Worm (Caenorhabditis elegans) whole organism, L4 larva: ENCODE data around the gene ppk-3.
A peak's percentile ranks its signal among the peaks of the same experiment; 100 is the strongest.

Source experiments
- D1046.2 ChIP-seq: fragments of 200-800 bp; sonication (Bioruptor generic); IDR thresholded peaks from 2 replicates; pipeline ENCODE4 v1.3.6; 2022; ENCODE audit warnings: missing genetic modification characterization, missing compliant biosample characterization
- F10B5.3 ChIP-seq: sonication (generic microtip); optimal IDR thresholded peaks from 2 replicates; lab custom pipeline; 2016; ENCODE audit warnings: mild to moderate bottlenecking, missing genetic modification characterization, missing compliant biosample characterization
- F44E2.7 ChIP-seq: fragments of 200-800 bp; sonication (Bioruptor generic); IDR thresholded peaks from 2 replicates; pipeline ENCODE4 v2.1.2; 2022; ENCODE audit warnings: missing genetic modification characterization, missing compliant biosample characterization
- T20F7.1 ChIP-seq: fragments of 200-800 bp; sonication (Bioruptor generic); optimal IDR thresholded peaks from 2 replicates; lab custom pipeline; 2018; ENCODE audit warnings: mild to moderate bottlenecking, missing genetic modification characterization, missing compliant biosample characterization
- Y105C5A.15 ChIP-seq: fragments of 200-800 bp; sonication (Bioruptor generic); IDR thresholded peaks from 2 replicates; pipeline ENCODE4 v1.3.6; 2022; ENCODE audit warnings: missing genetic modification characterization, missing compliant biosample characterization
- Y75B8A.6 ChIP-seq: fragments of 200-800 bp; sonication (Bioruptor generic); IDR thresholded peaks from 2 replicates; pipeline ENCODE4 v1.3.6; 2022; ENCODE audit warnings: missing genetic modification reagents, missing genetic modification characterization, missing compliant biosample characterization
- aha-1 ChIP-seq: fragments of 150-350 bp; peaks from one replicate; lab custom pipeline; 2014; ENCODE audit warnings: missing biosample characterization, missing genetic modification characterization
- arid-1 ChIP-seq: fragments of 200-800 bp; sonication (Bioruptor generic); conservative IDR thresholded peaks from 2 replicates; pipeline ENCODE4 v1.3.6; 2022; ENCODE audit warnings: missing genetic modification reagents, missing genetic modification characterization, missing compliant biosample characterization
- attf-4 ChIP-seq: sonication (generic microtip); optimal IDR thresholded peaks from 3 replicates; lab custom pipeline; 2017; ENCODE audit warnings: missing biosample characterization, missing genetic modification characterization
- ceh-20 ChIP-seq: fragments of 200-800 bp; sonication (Bioruptor generic); IDR thresholded peaks from 2 replicates; pipeline ENCODE4 v1.3.6; 2022; ENCODE audit warnings: missing genetic modification reagents, missing genetic modification characterization, missing compliant biosample characterization
- ceh-28 ChIP-seq: fragments of 150-350 bp; optimal IDR thresholded peaks from 2 replicates; lab custom pipeline; 2014; ENCODE audit warnings: missing biosample characterization, missing genetic modification reagents, missing genetic modification characterization
- ctbp-1 ChIP-seq: fragments of 200-800 bp; sonication (Bioruptor generic); IDR thresholded peaks from 2 replicates; pipeline ENCODE4 v1.3.6; 2022; ENCODE audit warnings: missing genetic modification reagents, missing genetic modification characterization, missing compliant biosample characterization
- daf-16 ChIP-seq, 3 experiments: sonication (generic microtip); optimal IDR thresholded peaks; 2 replicates each; lab custom pipeline; 2016 to 2017; ENCODE audit warnings: missing genetic modification characterization in 3 of 3, missing genetic modification reagents in 3 of 3, mild to moderate bottlenecking in 2 of 3, missing compliant biosample characterization in 2 of 3, missing biosample characterization in 1 of 3, moderate library complexity in 1 of 3
- dmd-6 ChIP-seq: fragments of 200-800 bp; sonication (Bioruptor generic); IDR thresholded peaks from 2 replicates; pipeline ENCODE4 v1.3.6; 2022; ENCODE audit warnings: missing genetic modification reagents, missing genetic modification characterization, missing compliant biosample characterization
- dmd-8 ChIP-seq: fragments of 200-800 bp; sonication (Bioruptor generic); IDR thresholded peaks from 2 replicates; pipeline ENCODE4 v1.3.6; 2022; ENCODE audit warnings: missing genetic modification characterization, missing compliant biosample characterization
- dpl-1 ChIP-seq: fragments of 150-350 bp; optimal IDR thresholded peaks from 2 replicates; lab custom pipeline; 2014; ENCODE audit warnings: missing biosample characterization, missing genetic modification reagents, missing genetic modification characterization
- duxl-1 ChIP-seq: sonication (generic microtip); optimal IDR thresholded peaks from 2 replicates; lab custom pipeline; 2016; ENCODE audit warnings: mild to moderate bottlenecking, missing genetic modification characterization, moderate library complexity, missing compliant biosample characterization; ENCODE audit not compliant: poor library complexity
- egl-43 ChIP-seq: fragments of 200-800 bp; sonication (Bioruptor generic); IDR thresholded peaks from 2 replicates; pipeline ENCODE4 v1.3.6; 2022; ENCODE audit warnings: missing genetic modification reagents, missing genetic modification characterization, missing compliant biosample characterization
- hlh-11 ChIP-seq: fragments of 200-800 bp; sonication (Bioruptor generic); optimal IDR thresholded peaks from 2 replicates; lab custom pipeline; 2018; ENCODE audit warnings: mild to moderate bottlenecking, missing genetic modification characterization, missing compliant biosample characterization
- hmg-1.1 ChIP-seq: fragments of 200-800 bp; sonication (Bioruptor generic); IDR thresholded peaks from 2 replicates; pipeline ENCODE4 v1.3.6; 2022; ENCODE audit warnings: missing genetic modification reagents, missing genetic modification characterization, missing compliant biosample characterization
- lim-7 ChIP-seq: fragments of 200-800 bp; sonication (Bioruptor generic); IDR thresholded peaks from 2 replicates; pipeline ENCODE4 v1.3.6; 2022; ENCODE audit warnings: missing genetic modification characterization, missing compliant biosample characterization
- lin-1 ChIP-seq: fragments of 200-800 bp; sonication (Bioruptor generic); IDR thresholded peaks from 2 replicates; pipeline ENCODE4 v1.3.6; 2022; ENCODE audit warnings: missing genetic modification reagents, missing genetic modification characterization, missing compliant biosample characterization
- lin-13 ChIP-seq: fragments of 150-350 bp; optimal IDR thresholded peaks from 2 replicates; lab custom pipeline; 2014; ENCODE audit warnings: missing biosample characterization, missing genetic modification reagents, missing genetic modification characterization
- lin-38 ChIP-seq: fragments of 200-800 bp; sonication (Bioruptor generic); IDR thresholded peaks from 2 replicates; pipeline ENCODE4 v1.3.6; 2022; ENCODE audit warnings: missing genetic modification reagents, missing genetic modification characterization, missing compliant biosample characterization
- lsy-2 ChIP-seq, 2 experiments: fragments of 150-350 bp in 1 of 2; sonication (generic microtip) in 1 of 2; optimal IDR thresholded peaks; 2 replicates each; lab custom pipeline; 2014 to 2017; ENCODE audit warnings: missing biosample characterization in 2 of 2, missing genetic modification characterization in 2 of 2
- madf-5 ChIP-seq, 2 experiments: fragments of 200-800 bp; sonication (Bioruptor generic); IDR thresholded peaks; 2 replicates each; pipeline ENCODE4 v1.3.6; 2022; ENCODE audit warnings: missing compliant biosample characterization in 2 of 2, missing genetic modification characterization in 2 of 2
- mdl-1 ChIP-seq, 2 experiments: fragments of 150-350 bp in 1 of 2; sonication (generic microtip) in 1 of 2; optimal IDR thresholded peaks; 2 replicates each; lab custom pipeline; 2014 to 2017; ENCODE audit warnings: missing biosample characterization in 2 of 2, missing genetic modification characterization in 2 of 2
- mep-1 ChIP-seq: fragments of 150-350 bp; sonication (generic microtip); optimal IDR thresholded peaks from 3 replicates; lab custom pipeline; 2014; ENCODE audit warnings: missing biosample characterization, missing genetic modification characterization
- mes-2 ChIP-seq: sonication (generic microtip); optimal IDR thresholded peaks from 2 replicates; lab custom pipeline; 2016; ENCODE audit warnings: missing genotype, mild to moderate bottlenecking, missing genetic modification characterization, missing compliant biosample characterization; ENCODE audit not compliant: poor library complexity, severe bottlenecking
- nhr-11 ChIP-seq: fragments of 150-350 bp; optimal IDR thresholded peaks from 2 replicates; lab custom pipeline; 2014; ENCODE audit warnings: missing biosample characterization, missing genetic modification characterization
- nhr-25 ChIP-seq: sonication (generic microtip); optimal IDR thresholded peaks from 2 replicates; lab custom pipeline; 2017; ENCODE audit warnings: missing genetic modification characterization, mild to moderate bottlenecking, missing compliant biosample characterization, antibody characterized with exemption, moderate library complexity, borderline replicate concordance; ENCODE audit not compliant: insufficient read depth
- nhr-28 ChIP-seq: fragments of 150-350 bp; optimal IDR thresholded peaks from 2 replicates; lab custom pipeline; 2014; ENCODE audit warnings: missing biosample characterization, missing genetic modification characterization
- nhr-42 ChIP-seq: fragments of 200-800 bp; sonication (Bioruptor generic); IDR thresholded peaks from 2 replicates; pipeline ENCODE4 v1.3.6; 2022; ENCODE audit warnings: missing genetic modification characterization, missing compliant biosample characterization
- nhr-48 ChIP-seq: sonication (generic microtip); optimal IDR thresholded peaks from 2 replicates; lab custom pipeline; 2016; ENCODE audit warnings: mild to moderate bottlenecking, missing genetic modification characterization, missing compliant biosample characterization
- saeg-2 ChIP-seq: fragments of 200-800 bp; sonication (Bioruptor generic); IDR thresholded peaks from 2 replicates; pipeline ENCODE4 v1.3.6; 2022; ENCODE audit warnings: missing genetic modification reagents, missing genetic modification characterization, missing compliant biosample characterization
- snpc-1.2 ChIP-seq: fragments of 200-800 bp; sonication (Bioruptor generic); IDR thresholded peaks from 2 replicates; pipeline ENCODE4 v1.3.6; 2022; ENCODE audit warnings: missing genetic modification reagents, missing genetic modification characterization, missing compliant biosample characterization
- spr-1 ChIP-seq: sonication (generic microtip); optimal IDR thresholded peaks from 2 replicates; lab custom pipeline; 2016; ENCODE audit warnings: mild to moderate bottlenecking, missing genetic modification characterization, missing compliant biosample characterization
- tag-97 ChIP-seq: fragments of 200-800 bp; sonication (Bioruptor generic); IDR thresholded peaks from 2 replicates; pipeline ENCODE4 v1.3.6; 2022; ENCODE audit warnings: missing genetic modification characterization, missing compliant biosample characterization
- unc-39 ChIP-seq: sonication (generic microtip); optimal IDR thresholded peaks from 2 replicates; lab custom pipeline; 2017; ENCODE audit warnings: missing biosample characterization, missing genetic modification characterization
- unc-62 ChIP-seq, 3 experiments: fragments of 150-350 bp in 1 of 3; sonication (generic microtip); optimal IDR thresholded peaks in 2 of 3; peaks in 1 of 3; 1 replicate in 1 of 3; 2 replicates in 2 of 3; lab custom pipeline; 2014 to 2017; ENCODE audit warnings: missing biosample characterization in 3 of 3, missing genetic modification characterization in 3 of 3, missing genetic modification reagents in 3 of 3, missing genotype in 1 of 3
- vab-7 ChIP-seq: fragments of 200-800 bp; sonication (Bioruptor generic); IDR thresholded peaks from 2 replicates; pipeline ENCODE4 v1.3.6; 2022; ENCODE audit warnings: missing genetic modification reagents, missing genetic modification characterization, missing compliant biosample characterization
- zag-1 ChIP-seq: fragments of 150-350 bp; optimal IDR thresholded peaks from 2 replicates; lab custom pipeline; 2014; ENCODE audit warnings: missing biosample characterization, missing genetic modification characterization
- zfp-2 ChIP-seq: sonication (generic microtip); optimal IDR thresholded peaks from 2 replicates; lab custom pipeline; 2016; ENCODE audit warnings: mild to moderate bottlenecking, missing genetic modification characterization, missing compliant biosample characterization
- zip-11 ChIP-seq: fragments of 200-800 bp; sonication (Bioruptor generic); IDR thresholded peaks from 2 replicates; pipeline ENCODE4 v1.3.6; 2022; ENCODE audit warnings: missing genetic modification characterization, missing compliant biosample characterization
- zip-2 ChIP-seq: fragments of 150-350 bp; optimal IDR thresholded peaks from 2 replicates; lab custom pipeline; 2014; ENCODE audit warnings: missing biosample characterization, missing genetic modification characterization

Gene ppk-3

DNA sequence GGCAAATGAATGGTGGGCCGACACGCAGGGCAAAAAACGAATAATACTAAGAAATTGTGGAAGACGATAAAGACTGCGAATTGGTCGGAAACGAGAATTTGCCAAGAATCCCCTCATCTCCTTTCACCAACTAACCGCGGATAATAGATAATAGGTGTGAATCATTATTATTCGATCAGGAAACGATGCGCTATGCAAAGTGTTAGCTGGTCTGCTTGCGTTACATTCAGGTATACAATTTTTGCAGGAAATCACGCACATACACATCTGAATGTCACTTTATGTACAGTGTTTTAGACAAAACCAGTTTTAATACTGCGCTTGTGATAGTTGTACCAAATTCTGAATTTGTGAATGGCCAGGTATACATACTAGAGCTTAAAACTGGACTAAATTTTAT is 30.8 kb downstream of the ppk-3 start:
- TF ChIP-seq tag-97 (GFP tag; lab: Robert Waterston, UW), result no peak
- TF ChIP-seq lsy-2 (tag; optimal IDR thresholded peaks at IDR 0.05; lab: Kevin White, UChicago), result no peak
- no peak for TF ChIP-seq lin-13 (GFP tag; lab: Kevin White, UChicago)
- TF ChIP-seq F10B5.3 (tag; lab: Kevin White, UChicago), result no peak
- TF ChIP-seq unc-39 (tag; lab: Kevin White, UChicago), result no peak
- TF ChIP-seq Y105C5A.15 (GFP tag; lab: Robert Waterston, UW), result no peak
- TF ChIP-seq mes-2, result no peak
- TF ChIP-seq egl-43 (GFP tag; lab: Robert Waterston, UW), result no peak
- TF ChIP-seq lin-1 (GFP tag; lab: Robert Waterston, UW), result no peak
- peak in 1 of 2 experiments; percentile 54 for TF ChIP-seq unc-62 (GFP tag; optimal IDR thresholded peaks at IDR 0.05 in 1 of 2; lab: Kevin White, UChicago)
- TF ChIP-seq unc-62 (tag; optimal IDR thresholded peaks at IDR 0.05; lab: Kevin White, UChicago), result no peak
- TF ChIP-seq mdl-1 (tag; optimal IDR thresholded peaks at IDR 0.05; lab: Kevin White, UChicago), result no peak
- TF ChIP-seq snpc-1.2 (GFP tag; lab: Robert Waterston, UW), result no peak
- no peak for TF ChIP-seq duxl-1 (tag; lab: Kevin White, UChicago)
- TF ChIP-seq nhr-11 (tag; lab: Kevin White, UChicago), result no peak
- TF ChIP-seq aha-1 (tag; lab: Kevin White, UChicago), result peak; percentile 97
- no peak for TF ChIP-seq F44E2.7 (GFP tag; lab: Robert Waterston, UW)
- TF ChIP-seq, all 104 proteins: peak for 2

DNA sequence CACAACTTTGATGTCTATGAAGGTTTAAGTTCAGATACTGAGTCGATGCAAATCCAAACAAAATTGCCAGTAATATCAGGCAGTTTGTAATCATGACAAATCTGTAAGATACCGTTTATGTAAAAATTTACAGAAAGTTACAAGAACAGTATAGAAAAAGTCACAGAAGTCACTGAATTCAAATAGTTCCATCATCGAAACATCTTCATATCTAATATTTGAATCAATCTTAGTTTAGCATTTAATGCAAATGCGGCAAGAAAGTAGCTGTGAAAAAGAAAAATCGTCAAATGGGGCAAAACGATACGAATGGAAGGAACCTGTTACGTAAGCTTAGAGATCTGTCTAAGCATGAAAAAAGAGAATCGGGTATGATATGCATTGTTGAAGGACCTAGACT is 32.3 kb downstream of the ppk-3 start, which contains the start of gene gmap-2:
Gene gmap-2, minus strand, starts transcription at position 101 of the 400 bp plus-strand sequence.
- TF ChIP-seq mep-1 (tag; lab: Kevin White, UChicago) (no peak), arid-1 (GFP tag; lab: Robert Waterston, UW) (no peak), ceh-20 (GFP tag; lab: Robert Waterston, UW) (no peak), spr-1 (no peak), nhr-25 (tag; lab: Kevin White, UChicago) (no peak), ceh-28 (no peak), ctbp-1 (GFP tag; lab: Robert Waterston, UW) (no peak), madf-5 (GFP tag; IDR thresholded peaks at IDR 0.05; lab: Robert Waterston, UW) (no peak), unc-62 (GFP tag; optimal IDR thresholded peaks at IDR 0.05 in 1 of 2; lab: Kevin White, UChicago) (no peak), unc-62 (tag; optimal IDR thresholded peaks at IDR 0.05; lab: Kevin White, UChicago) (no peak), hmg-1.1 (GFP tag; lab: Robert Waterston, UW) (no peak), mes-2 (no peak), lin-1 (GFP tag; lab: Robert Waterston, UW) (no peak), dpl-1 (GFP tag; lab: Kevin White, UChicago) (no peak), nhr-42 (GFP tag; lab: Robert Waterston, UW) (no peak), snpc-1.2 (GFP tag; lab: Robert Waterston, UW) (no peak)

DNA sequence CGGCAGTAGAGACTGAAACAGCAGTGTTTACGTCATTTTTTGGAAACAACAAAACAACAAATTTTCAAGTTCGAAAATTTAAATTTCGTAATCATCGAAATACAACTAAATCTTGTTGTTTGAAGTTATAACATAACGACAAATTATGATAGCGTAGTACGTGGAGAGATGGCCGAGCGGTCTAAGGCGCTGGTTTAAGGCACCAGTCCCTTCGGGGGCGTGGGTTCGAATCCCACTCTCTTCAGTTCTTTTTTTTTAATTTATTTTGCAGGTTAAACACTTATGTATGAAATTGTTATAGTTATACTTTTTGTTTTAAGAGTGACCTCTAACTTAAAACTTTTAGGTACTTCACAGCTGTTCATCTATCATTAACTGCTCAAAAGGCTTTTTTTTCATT is 33.1 kb downstream of the ppk-3 start:
- TF ChIP-seq zip-2 (tag; lab: Kevin White, UChicago), result no peak
- peak; percentile 9 for TF ChIP-seq hlh-11 (tag; lab: Kevin White, UChicago)
- TF ChIP-seq dmd-6 (GFP tag; lab: Robert Waterston, UW), result peak; percentile 35; the same call in 1 of the 2 replicates
- no peak for TF ChIP-seq nhr-42 (GFP tag; lab: Robert Waterston, UW)
- TF ChIP-seq zfp-2 (tag; lab: Kevin White, UChicago), result no peak
- no peak for TF ChIP-seq saeg-2 (GFP tag; lab: Robert Waterston, UW)
- TF ChIP-seq lim-7, result peak; percentile 72; the same call in 1 of the 2 replicates
- TF ChIP-seq zip-11 (GFP tag; lab: Robert Waterston, UW), result no peak
- TF ChIP-seq egl-43 (GFP tag; lab: Robert Waterston, UW), result peak; percentile 28; the same call in 1 of the 2 replicates
- 0 out of 2 replicates have a peak, but pooled peaks have one; percentile 36 for TF ChIP-seq hmg-1.1 (GFP tag; lab: Robert Waterston, UW)
- no peak for TF ChIP-seq daf-16 (GFP tag; optimal IDR thresholded peaks at IDR 0.05; lab: Kevin White, UChicago)
- TF ChIP-seq daf-16 (tag; optimal IDR thresholded peaks at IDR 0.05; lab: Kevin White, UChicago), result peak; percentile 47
- no peak for TF ChIP-seq attf-4 (tag; lab: Kevin White, UChicago)
- no peak for TF ChIP-seq D1046.2 (GFP tag; lab: Robert Waterston, UW)
- TF ChIP-seq snpc-1.2 (GFP tag; lab: Robert Waterston, UW), result peak; percentile 81
- TF ChIP-seq vab-7 (GFP tag; lab: Robert Waterston, UW), result peak; percentile 46; the same call in 1 of the 2 replicates
- TF ChIP-seq zag-1, result no peak
- 0 out of 4 replicates have a peak, but pooled peaks of 1 of the 2 experiments have one; percentile 17 for TF ChIP-seq madf-5 (GFP tag; IDR thresholded peaks at IDR 0.05; lab: Robert Waterston, UW)
- 0 out of 2 replicates have a peak, but pooled peaks have one; percentile 26 for TF ChIP-seq dmd-8 (GFP tag; lab: Robert Waterston, UW)
- no peak for TF ChIP-seq Y75B8A.6 (GFP tag; lab: Robert Waterston, UW)
- no peak for TF ChIP-seq T20F7.1
- TF ChIP-seq lin-38 (GFP tag; lab: Robert Waterston, UW), result peak; percentile 57
- TF ChIP-seq nhr-28 (tag; lab: Kevin White, UChicago), result peak; percentile 10
- peak; percentile 22 for TF ChIP-seq nhr-48 (tag; lab: Kevin White, UChicago)
- TF ChIP-seq duxl-1 (tag; lab: Kevin White, UChicago), result peak; percentile 33
- TF ChIP-seq mep-1 (tag; lab: Kevin White, UChicago), result no peak
